Fruit fly (Drosophila melanogaster) whole organism, prepupa: ENCODE results near the gene trr.

Source experiments
- Blimp-1 ChIP-seq: fragments of 200-800 bp; sonication (Bioruptor generic); optimal IDR thresholded peaks from 3 replicates; lab custom pipeline; 2017; ENCODE audit warnings: missing biosample characterization, missing genetic modification characterization, mild to moderate bottlenecking, moderate library complexity, missing genetic modification reagents
- CG10669 ChIP-seq: fragments of 200-800 bp; sonication (Bioruptor generic); optimal IDR thresholded peaks from 3 replicates; lab custom pipeline; 2018; ENCODE audit warnings: missing biosample characterization, mild to moderate bottlenecking, missing genetic modification characterization, moderate library complexity
- CG11762 ChIP-seq: fragments of 200-800 bp; sonication (Bioruptor generic); optimal IDR thresholded peaks from 3 replicates; lab custom pipeline; 2016; ENCODE audit warnings: missing biosample characterization, missing genetic modification characterization; ENCODE audit not compliant: insufficient read depth
- CG11902 ChIP-seq: fragments of 200-800 bp; sonication (Bioruptor generic); optimal IDR thresholded peaks from 3 replicates; lab custom pipeline; 2016; ENCODE audit warnings: missing biosample characterization, missing genetic modification characterization
- CG15336 ChIP-seq: fragments of 200-800 bp; sonication (Bioruptor generic); IDR thresholded peaks from 2 replicates; pipeline ENCODE4 v1.3.6; 2022; ENCODE audit warnings: missing biosample characterization, missing genetic modification characterization
- CG1621 ChIP-seq: fragments of 200-800 bp; sonication (Bioruptor generic); optimal IDR thresholded peaks from 3 replicates; lab custom pipeline; 2018; ENCODE audit warnings: missing biosample characterization, mild to moderate bottlenecking, missing genetic modification characterization
- CG16779 ChIP-seq: fragments of 200-800 bp; sonication (Bioruptor generic); optimal IDR thresholded peaks from 3 replicates; lab custom pipeline; 2017; ENCODE audit warnings: missing biosample characterization, mild to moderate bottlenecking, missing genetic modification characterization
- CG3032 ChIP-seq: fragments of 200-800 bp; optimal IDR thresholded peaks from 2 replicates; lab custom pipeline; 2019; ENCODE audit warnings: missing biosample characterization, mild to moderate bottlenecking, missing genetic modification characterization, moderate library complexity
- CG31627 ChIP-seq: fragments of 200-800 bp; sonication (Bioruptor generic); optimal IDR thresholded peaks from 3 replicates; lab custom pipeline; 2016; ENCODE audit warnings: missing biosample characterization, missing genetic modification characterization
- CG32006 ChIP-seq: fragments of 200-800 bp; sonication (Bioruptor generic); optimal IDR thresholded peaks from 3 replicates; lab custom pipeline; 2017; ENCODE audit warnings: missing biosample characterization, mild to moderate bottlenecking, missing genetic modification characterization
- CG34406 ChIP-seq: fragments of 200-800 bp; sonication (Bioruptor generic); optimal IDR thresholded peaks from 3 replicates; lab custom pipeline; 2016; ENCODE audit warnings: missing biosample characterization, missing genetic modification characterization
- CG3919 ChIP-seq: fragments of 200-800 bp; sonication (Bioruptor generic); optimal IDR thresholded peaks from 3 replicates; lab custom pipeline; 2016; ENCODE audit warnings: missing biosample characterization, missing genetic modification characterization
- CG4318 ChIP-seq: fragments of 200-800 bp; sonication (Bioruptor generic); optimal IDR thresholded peaks from 3 replicates; lab custom pipeline; 2017; ENCODE audit warnings: missing biosample characterization, mild to moderate bottlenecking, missing genetic modification characterization
- CG6163 ChIP-seq: fragments of 200-800 bp; sonication (Bioruptor generic); IDR thresholded peaks from 3 replicates; pipeline ENCODE4 v1.3.6; 2022; ENCODE audit warnings: missing biosample characterization, missing genetic modification characterization
- CG6276 ChIP-seq: fragments of 200-800 bp; sonication (Bioruptor generic); optimal IDR thresholded peaks from 2 replicates; lab custom pipeline; 2017; ENCODE audit warnings: missing biosample characterization, mild to moderate bottlenecking, missing genetic modification characterization
- CG6792 ChIP-seq: fragments of 200-800 bp; sonication (Bioruptor generic); optimal IDR thresholded peaks from 3 replicates; lab custom pipeline; 2016; ENCODE audit warnings: missing biosample characterization, missing genetic modification characterization
- CG6808 ChIP-seq: fragments of 200-800 bp; sonication (Bioruptor generic); optimal IDR thresholded peaks from 3 replicates; lab custom pipeline; 2017; ENCODE audit warnings: missing biosample characterization, missing genetic modification characterization, mild to moderate bottlenecking, moderate library complexity, missing genetic modification reagents
- CG7368 ChIP-seq: fragments of 200-800 bp; sonication (Bioruptor generic); optimal IDR thresholded peaks from 3 replicates; lab custom pipeline; 2016; ENCODE audit warnings: missing biosample characterization, missing genetic modification characterization
- CG8119 ChIP-seq: fragments of 200-800 bp; sonication (Bioruptor generic); IDR thresholded peaks from 3 replicates; pipeline ENCODE4 v1.3.6; 2022; ENCODE audit warnings: missing biosample characterization, missing genetic modification characterization
- CG9139 ChIP-seq: fragments of 200-800 bp; sonication (Bioruptor generic); optimal IDR thresholded peaks from 3 replicates; lab custom pipeline; 2017; ENCODE audit warnings: missing biosample characterization, mild to moderate bottlenecking, missing genetic modification characterization
- Eip75B ChIP-seq: fragments of 200-800 bp; sonication (Bioruptor generic); optimal IDR thresholded peaks from 3 replicates; lab custom pipeline; 2016; ENCODE audit warnings: missing biosample characterization, missing genetic modification characterization
- Eip78C ChIP-seq: fragments of 200-800 bp; sonication (Bioruptor generic); peaks from one replicate; lab custom pipeline; 2016; ENCODE audit warnings: missing biosample characterization, missing genetic modification characterization
- Ets21C ChIP-seq: fragments of 200-800 bp; sonication (Bioruptor generic); optimal IDR thresholded peaks from 3 replicates; lab custom pipeline; 2016; ENCODE audit warnings: missing biosample characterization, missing genetic modification characterization
- Ets96B ChIP-seq: fragments of 200-800 bp; optimal IDR thresholded peaks from 2 replicates; lab custom pipeline; 2019; ENCODE audit warnings: missing biosample characterization, mild to moderate bottlenecking, missing genetic modification characterization, moderate library complexity
- Gug ChIP-seq: fragments of 200-800 bp; sonication (Bioruptor generic); IDR thresholded peaks from 2 replicates; pipeline ENCODE4 v1.3.6; 2022; ENCODE audit warnings: missing biosample characterization, missing genetic modification characterization
- Hr39 ChIP-seq: fragments of 200-800 bp; sonication (Bioruptor generic); optimal IDR thresholded peaks from 2 replicates; lab custom pipeline; 2016; ENCODE audit warnings: missing biosample characterization, missing genetic modification characterization
- Hr4 ChIP-seq: fragments of 200-800 bp; sonication (Bioruptor generic); optimal IDR thresholded peaks from 3 replicates; lab custom pipeline; 2016; ENCODE audit warnings: missing biosample characterization, missing genetic modification characterization
- Lpt ChIP-seq: fragments of 200-800 bp; sonication (Bioruptor generic); optimal IDR thresholded peaks from 3 replicates; lab custom pipeline; 2016; ENCODE audit warnings: missing biosample characterization, missing genetic modification characterization
- OdsH ChIP-seq: fragments of 200-800 bp; sonication (Bioruptor generic); optimal IDR thresholded peaks from 3 replicates; lab custom pipeline; 2016; ENCODE audit warnings: missing biosample characterization, missing genetic modification characterization
- Smox ChIP-seq: fragments of 200-800 bp; sonication (Bioruptor generic); optimal IDR thresholded peaks from 3 replicates; lab custom pipeline; 2016; ENCODE audit warnings: missing biosample characterization, missing genetic modification characterization
- Sox102F ChIP-seq: fragments of 200-800 bp; sonication (Bioruptor generic); optimal IDR thresholded peaks from 2 replicates; lab custom pipeline; 2016; ENCODE audit warnings: missing biosample characterization, mild to moderate bottlenecking, missing genetic modification characterization
- Sox14 ChIP-seq: fragments of 200-800 bp; sonication (Bioruptor generic); optimal IDR thresholded peaks from 3 replicates; lab custom pipeline; 2016; ENCODE audit warnings: missing biosample characterization, missing genetic modification characterization
- Sox15 ChIP-seq: fragments of 200-800 bp; sonication (Bioruptor generic); optimal IDR thresholded peaks from 3 replicates; lab custom pipeline; 2016; ENCODE audit warnings: missing biosample characterization, missing genetic modification characterization
- achi ChIP-seq: fragments of 200-800 bp; sonication (Bioruptor generic); optimal IDR thresholded peaks from 3 replicates; lab custom pipeline; 2016; ENCODE audit warnings: missing biosample characterization, missing genetic modification characterization
- cyc ChIP-seq: fragments of 200-800 bp; sonication (Bioruptor generic); optimal IDR thresholded peaks from 3 replicates; lab custom pipeline; 2016; ENCODE audit warnings: missing biosample characterization, missing genetic modification characterization
- dac ChIP-seq: fragments of 200-800 bp; sonication (Bioruptor generic); optimal IDR thresholded peaks from 2 replicates; lab custom pipeline; 2017; ENCODE audit warnings: missing biosample characterization, mild to moderate bottlenecking, missing genetic modification characterization
- dsx ChIP-seq: fragments of 200-800 bp; optimal IDR thresholded peaks from 3 replicates; lab custom pipeline; 2019; ENCODE audit warnings: missing biosample characterization, mild to moderate bottlenecking, missing genetic modification characterization, moderate library complexity; ENCODE audit not compliant: poor library complexity, severe bottlenecking
- eg ChIP-seq: fragments of 200-800 bp; sonication (Bioruptor generic); IDR thresholded peaks from 3 replicates; pipeline ENCODE4 v1.3.6; 2022; ENCODE audit warnings: missing biosample characterization, missing genetic modification characterization
- fd59A ChIP-seq: fragments of 200-800 bp; sonication (Bioruptor generic); optimal IDR thresholded peaks from 2 replicates; lab custom pipeline; 2017; ENCODE audit warnings: missing biosample characterization, mild to moderate bottlenecking, missing genetic modification characterization, missing genetic modification reagents
- fd85E ChIP-seq: fragments of 200-800 bp; sonication (Bioruptor generic); optimal IDR thresholded peaks from 3 replicates; lab custom pipeline; 2016; ENCODE audit warnings: missing biosample characterization, missing genetic modification characterization
- lz ChIP-seq: fragments of 200-800 bp; sonication (Bioruptor generic); optimal IDR thresholded peaks from 3 replicates; lab custom pipeline; 2016; ENCODE audit warnings: missing biosample characterization, missing genetic modification characterization
- net ChIP-seq: fragments of 200-800 bp; sonication (Bioruptor generic); optimal IDR thresholded peaks from 3 replicates; lab custom pipeline; 2016; ENCODE audit warnings: missing biosample characterization, missing genetic modification characterization
- pdm3 ChIP-seq: fragments of 200-800 bp; sonication (Bioruptor generic); optimal IDR thresholded peaks from 3 replicates; lab custom pipeline; 2016; ENCODE audit warnings: missing biosample characterization, missing genetic modification characterization
- salr ChIP-seq, 2 experiments: fragments of 200-800 bp; sonication (Bioruptor generic); optimal IDR thresholded peaks; 3 replicates each; lab custom pipeline; 2016 to 2018; ENCODE audit warnings: missing biosample characterization in 2 of 2, missing genetic modification characterization in 2 of 2, mild to moderate bottlenecking in 1 of 2
- ss ChIP-seq, 2 experiments: fragments of 200-800 bp; sonication (Bioruptor generic); optimal IDR thresholded peaks; 2 replicates in 1 of 2; 3 replicates in 1 of 2; lab custom pipeline; 2017 to 2018; ENCODE audit warnings: mild to moderate bottlenecking in 2 of 2, missing biosample characterization in 2 of 2, missing genetic modification characterization in 2 of 2, moderate library complexity in 1 of 2
- svp ChIP-seq: fragments of 200-800 bp; sonication (Bioruptor generic); peaks from one replicate; lab custom pipeline; 2016; ENCODE audit warnings: missing biosample characterization, missing genetic modification characterization
- topi ChIP-seq: fragments of 200-800 bp; sonication (Bioruptor generic); optimal IDR thresholded peaks from 3 replicates; lab custom pipeline; 2016; ENCODE audit warnings: missing biosample characterization, missing genetic modification characterization
- vri ChIP-seq: fragments of 200-800 bp; sonication (Bioruptor generic); optimal IDR thresholded peaks from 3 replicates; lab custom pipeline; 2016; ENCODE audit warnings: missing biosample characterization, mild to moderate bottlenecking, missing genetic modification characterization

The trr gene

dm6 chrX:1880139-1880556 is 9.6 kb downstream of the trr start, which contains the start of gene Coa8 (continued):
- TF ChIP-seq Sox14 (peak; percentile 40), CG32006 (peak; percentile 33), Ets96B (tag; lab: Kevin White, UChicago) (peak; percentile 10), Lpt (GFP tag; lab: Kevin White, UChicago) (no peak), Eip75B (GFP tag; lab: Kevin White, UChicago) (no peak), pdm3 (GFP tag; lab: Kevin White, UChicago) (no peak), Ets21C (peak; percentile 2), dsx (GFP tag; lab: Kevin White, UChicago) (no peak), OdsH (no peak), CG6276 (GFP tag; lab: Kevin White, UChicago) (no peak), Gug (GFP tag; lab: Robert Waterston, UW) (0 out of 2 replicates have a peak, but pooled peaks have one; percentile 29), CG1621 (tag; lab: Kevin White, UChicago) (no peak), svp (peak; percentile 14), Hr4 (GFP tag; lab: Kevin White, UChicago) (no peak), CG6163 (GFP tag; lab: Robert Waterston, UW) (peak; percentile 46; the same call in 2 of the 3 replicates), net (GFP tag; lab: Kevin White, UChicago) (no peak), fd85E (no peak), Smox (GFP tag; lab: Kevin White, UChicago) (peak; percentile 33), CG16779 (no peak), Sox15 (GFP tag; lab: Kevin White, UChicago) (peak; percentile 5), CG7368 (GFP tag; lab: Kevin White, UChicago) (no peak), lz (GFP tag; lab: Kevin White, UChicago) (peak; percentile 41), CG6808 (GFP tag; lab: Kevin White, UChicago) (no peak), vri (GFP tag; lab: Kevin White, UChicago) (no peak), CG11762 (GFP tag; lab: Kevin White, UChicago) (no peak)

dm6 chrX:1879606-1880110 is 10.1 kb downstream of the trr start, which contains the start of gene CG14818:
TSS of gene CG14818 (minus strand) at chrX:1879774.
- peak; percentile 79 for TF ChIP-seq eg (GFP tag; lab: Robert Waterston, UW)
- TF ChIP-seq CG6163 (GFP tag; lab: Robert Waterston, UW): peak; percentile 66
- TF ChIP-seq Eip78C (GFP tag; lab: Kevin White, UChicago): peak; percentile 78
- TF ChIP-seq pdm3 (GFP tag; lab: Kevin White, UChicago): no peak
- TF ChIP-seq Lpt (GFP tag; lab: Kevin White, UChicago): peak; percentile 42
- no peak for TF ChIP-seq CG10669 (GFP tag; lab: Kevin White, UChicago)
- no peak for TF ChIP-seq CG4318 (GFP tag; lab: Kevin White, UChicago)
- TF ChIP-seq CG34406: peak; percentile 41
- no peak for TF ChIP-seq CG11902
- peak; percentile 64 for TF ChIP-seq lz (GFP tag; lab: Kevin White, UChicago)
- peak; percentile 69 for TF ChIP-seq Hr39 (GFP tag; lab: Kevin White, UChicago)
- TF ChIP-seq CG7368 (GFP tag; lab: Kevin White, UChicago): peak; percentile 18
- no peak for TF ChIP-seq Eip75B (GFP tag; lab: Kevin White, UChicago)
- no peak for TF ChIP-seq CG9139 (GFP tag; lab: Kevin White, UChicago)
- TF ChIP-seq svp: peak; percentile 96
- peak; percentile 11 for TF ChIP-seq net (GFP tag; lab: Kevin White, UChicago)
- peak in 1 of 2 experiments; percentile 25 for TF ChIP-seq ss (GFP tag; optimal IDR thresholded peaks at IDR 0.05; lab: Kevin White, UChicago)
- TF ChIP-seq achi (GFP tag; lab: Kevin White, UChicago): peak; percentile 54
- peak; percentile 54; the same call in 2 of the 3 replicates for TF ChIP-seq CG8119 (GFP tag; lab: Robert Waterston, UW)
- peak; percentile 71 for TF ChIP-seq CG31627 (GFP tag; lab: Kevin White, UChicago)
- TF ChIP-seq CG3919 (GFP tag; lab: Kevin White, UChicago): peak; percentile 65
- peak; percentile 53 for TF ChIP-seq CG15336 (GFP tag; lab: Robert Waterston, UW)
- TF ChIP-seq fd59A: no peak
- peak; percentile 35 for TF ChIP-seq CG6792 (GFP tag; lab: Kevin White, UChicago)
- no peak for TF ChIP-seq Blimp-1 (GFP tag; lab: Kevin White, UChicago)
- peak; percentile 21 for TF ChIP-seq CG3032
- peak; percentile 42 for TF ChIP-seq Gug (GFP tag; lab: Robert Waterston, UW)
- peak; percentile 39 for TF ChIP-seq dac (GFP tag; lab: Kevin White, UChicago)
- TF ChIP-seq Sox102F (GFP tag; lab: Kevin White, UChicago): no peak
- TF ChIP-seq fd85E: no peak
- peak; percentile 17 for TF ChIP-seq dsx (GFP tag; lab: Kevin White, UChicago)
- TF ChIP-seq topi (GFP tag; lab: Kevin White, UChicago): peak; percentile 71
- no peak for TF ChIP-seq salr (GFP tag; optimal IDR thresholded peaks at IDR 0.05; lab: Kevin White, UChicago)
- TF ChIP-seq vri (GFP tag; lab: Kevin White, UChicago): no peak
- TF ChIP-seq Ets96B (tag; lab: Kevin White, UChicago): no peak
- peak; percentile 63 for TF ChIP-seq cyc (GFP tag; lab: Kevin White, UChicago)
- TF ChIP-seq Smox (GFP tag; lab: Kevin White, UChicago): peak; percentile 64
